Fruit fly (Drosophila melanogaster): ENCODE results near the gene InR.

InR gene

DNA sequence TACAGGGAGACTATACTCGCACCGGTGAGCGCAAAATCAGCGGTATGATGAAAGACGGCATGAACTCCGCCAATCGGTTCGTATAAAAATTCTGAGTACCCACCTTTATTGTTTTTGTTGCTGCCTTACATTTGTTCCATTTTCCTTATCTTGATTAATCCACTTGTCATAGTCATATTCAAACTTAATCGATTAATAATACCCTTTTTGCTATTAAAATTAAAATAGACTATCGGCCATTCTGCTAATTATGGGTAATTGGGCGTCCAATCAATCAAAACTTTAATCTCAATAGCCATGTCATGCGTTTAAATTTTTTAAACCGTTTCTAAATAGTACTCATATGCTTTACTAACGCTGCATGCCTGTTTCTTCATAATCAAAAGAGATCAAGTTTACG lies 94.5 kb downstream of the InR start:
- no peak for TF ChIP-seq noc (tag; optimal IDR thresholded peaks at IDR 0.05)

DNA sequence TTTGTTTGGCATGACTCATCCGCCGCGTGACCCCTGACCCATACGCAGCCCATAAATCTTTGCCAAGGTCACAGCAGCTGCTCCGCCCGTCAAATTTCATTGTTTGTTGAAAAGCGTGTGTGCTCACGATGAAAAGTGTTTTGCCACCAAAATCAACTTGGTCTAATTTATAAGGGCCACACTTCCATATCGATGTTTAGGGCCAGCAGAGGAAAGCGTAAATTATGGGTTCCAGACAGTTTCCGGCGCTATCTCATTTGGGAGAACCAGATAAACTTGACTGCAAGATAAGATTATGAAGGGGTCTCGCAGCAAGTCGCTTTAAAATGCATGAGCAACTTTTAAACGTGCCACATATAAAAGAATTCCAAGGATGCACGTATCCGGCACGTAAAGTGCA lies 97.3 kb downstream of the InR start:
- TF ChIP-seq noc (tag; optimal IDR thresholded peaks at IDR 0.05): no peak

DNA sequence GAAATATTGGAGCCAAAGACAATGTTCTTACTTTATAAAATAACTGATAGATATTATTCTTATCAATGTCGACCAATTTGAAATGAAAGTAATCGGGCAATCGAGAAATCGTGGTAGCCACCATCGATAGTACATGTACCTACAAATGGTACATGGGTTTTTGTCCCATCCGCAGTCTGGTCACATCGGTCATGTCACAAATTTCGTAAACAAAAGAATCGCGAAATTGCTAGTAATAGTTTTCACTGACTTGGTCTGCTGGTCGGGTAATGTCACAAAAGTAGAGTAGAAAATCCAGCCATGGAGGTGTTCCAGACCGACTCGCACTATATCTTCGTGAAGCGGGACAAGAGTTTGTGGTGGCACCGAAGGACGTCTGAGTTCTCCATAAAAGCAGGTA lies 98.4 kb downstream of the InR start, which contains the start of gene sp3:
Gene sp3 (plus strand): TSS at position 173 of the 400 bp plus-strand sequence.
- no peak for TF ChIP-seq noc (tag; optimal IDR thresholded peaks at IDR 0.05)

All from whole organism, larva.